Worm (Caenorhabditis elegans): ENCODE data around the gene Y9C12A.1.

Gene Y9C12A.1

DNA sequence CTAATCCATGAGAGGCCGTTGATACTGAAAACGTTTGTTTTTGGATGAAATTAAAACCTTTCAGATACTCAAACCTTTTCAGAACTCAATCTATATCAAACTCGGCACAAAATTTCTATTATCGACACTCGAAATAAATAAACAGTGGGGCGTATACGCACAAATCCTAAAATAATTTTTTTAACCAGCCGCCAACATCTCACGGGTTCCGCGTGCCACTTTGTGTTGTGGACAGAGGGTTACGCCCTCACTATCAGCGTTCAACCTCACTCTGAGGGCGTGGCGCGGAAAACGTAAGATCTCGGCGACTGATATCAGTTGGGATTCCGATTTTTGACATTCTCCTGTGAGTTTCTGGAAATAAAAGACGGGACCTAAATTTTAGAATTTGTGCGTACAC is 1.2 kb downstream of the Y9C12A.1 start:
- TF ChIP-seq mls-2 (tag; optimal IDR thresholded peaks at IDR 0.05), result no peak
- TF ChIP-seq mep-1 (tag; optimal IDR thresholded peaks at IDR 0.05), result no peak
- TF ChIP-seq hlh-1 (tag; optimal IDR thresholded peaks at IDR 0.05), result no peak
- TF ChIP-seq lin-32 (GFP tag; optimal IDR thresholded peaks at IDR 0.05), result no peak

DNA sequence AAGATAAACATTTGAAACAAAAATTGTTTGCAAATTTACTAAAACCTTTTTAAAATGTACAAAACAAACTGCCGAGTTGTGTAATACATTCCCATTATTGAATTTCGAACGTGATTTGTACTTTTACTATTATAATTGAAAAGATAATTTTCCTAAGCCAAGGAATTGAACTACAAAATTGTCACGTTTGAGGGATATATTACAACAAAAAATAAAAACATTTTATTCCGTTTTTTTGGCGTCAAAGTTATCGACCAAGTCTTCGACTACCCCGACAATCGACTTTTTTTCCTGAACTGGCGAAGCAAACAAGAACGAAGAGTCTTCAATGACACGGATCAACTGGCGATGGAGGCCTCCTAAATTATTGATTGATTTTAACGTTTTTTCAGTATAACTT is 1.7 kb downstream of the Y9C12A.1 start, which contains the start of gene T19D7.7:
TSS of gene T19D7.7 (minus strand) at position 101 of the 400 bp plus-strand sequence.
- TF ChIP-seq blmp-1 (tag; optimal IDR thresholded peaks at IDR 0.05), result no peak
- TF ChIP-seq mab-5 (tag; optimal IDR thresholded peaks at IDR 0.05), result no peak
- TF ChIP-seq mls-2 (tag; optimal IDR thresholded peaks at IDR 0.05), result no peak
- TF ChIP-seq bed-3 (GFP tag; optimal IDR thresholded peaks at IDR 0.05), result no peak
- no peak for TF ChIP-seq snpc-4 (tag; optimal IDR thresholded peaks at IDR 0.05)
- no peak for TF ChIP-seq unc-39 (tag; optimal IDR thresholded peaks at IDR 0.05)
- TF ChIP-seq elt-3 (tag; optimal IDR thresholded peaks at IDR 0.05), result no peak
- TF ChIP-seq elt-1 (tag; optimal IDR thresholded peaks at IDR 0.05; ENCODE audit: borderline replicate concordance, insufficient read depth), result no peak
- no peak for TF ChIP-seq flh-1 (GFP tag; optimal IDR thresholded peaks at IDR 0.05)
- no peak for TF ChIP-seq ztf-11 (tag; optimal IDR thresholded peaks at IDR 0.05)
- TF ChIP-seq pha-4 (tag; optimal IDR thresholded peaks at IDR 0.05), result no peak
- TF ChIP-seq ham-2 (GFP tag; optimal IDR thresholded peaks at IDR 0.05), result no peak

DNA sequence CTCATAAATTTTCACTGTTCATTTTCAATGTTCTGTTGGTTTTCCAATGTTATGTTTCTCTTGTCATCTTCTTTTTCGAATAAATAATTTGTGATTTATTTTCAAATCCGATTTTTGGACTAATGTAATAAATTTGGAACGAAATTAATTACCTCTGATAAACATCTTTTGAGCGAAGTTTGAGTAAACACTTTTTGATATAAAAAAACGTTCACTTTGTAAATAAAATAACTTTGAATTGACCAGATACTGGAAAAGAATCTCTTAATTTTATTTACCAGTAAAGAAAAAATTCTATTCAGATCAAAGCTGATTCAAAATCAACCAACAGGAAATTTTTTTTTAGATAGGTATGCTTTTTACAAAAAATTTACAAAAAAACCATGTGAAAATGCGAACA is 10.8 kb downstream of the Y9C12A.1 start, which contains the start of gene lgc-32:
TSS of gene lgc-32 (plus strand) at position 301 of the 400 bp plus-strand sequence.
- no peak for TF ChIP-seq cnd-1 (tag; optimal IDR thresholded peaks at IDR 0.05)
- TF ChIP-seq bed-3 (GFP tag; optimal IDR thresholded peaks at IDR 0.05), result no peak
- TF ChIP-seq zip-8 (tag; optimal IDR thresholded peaks at IDR 0.05), result no peak
- TF ChIP-seq ztf-11 (tag; optimal IDR thresholded peaks at IDR 0.05), result no peak
- TF ChIP-seq sem-2 (GFP tag; optimal IDR thresholded peaks at IDR 0.05), result no peak
- TF ChIP-seq elt-3 (tag; optimal IDR thresholded peaks at IDR 0.05), result no peak
- TF ChIP-seq nhr-237 (tag; optimal IDR thresholded peaks at IDR 0.05), result no peak
- no peak for TF ChIP-seq mls-2 (tag; optimal IDR thresholded peaks at IDR 0.05)
- no peak for TF ChIP-seq lin-32 (GFP tag; optimal IDR thresholded peaks at IDR 0.05)
- TF ChIP-seq snpc-4 (tag; optimal IDR thresholded peaks at IDR 0.05), result no peak
- no peak for TF ChIP-seq M03D4.4 (tag; optimal IDR thresholded peaks at IDR 0.05)
- no peak for TF ChIP-seq unc-62 (GFP tag; optimal IDR thresholded peaks at IDR 0.05)
- TF ChIP-seq sptf-1 (tag; optimal IDR thresholded peaks at IDR 0.05), result no peak
- TF ChIP-seq ceh-39 (tag; optimal IDR thresholded peaks at IDR 0.05), result no peak

DNA sequence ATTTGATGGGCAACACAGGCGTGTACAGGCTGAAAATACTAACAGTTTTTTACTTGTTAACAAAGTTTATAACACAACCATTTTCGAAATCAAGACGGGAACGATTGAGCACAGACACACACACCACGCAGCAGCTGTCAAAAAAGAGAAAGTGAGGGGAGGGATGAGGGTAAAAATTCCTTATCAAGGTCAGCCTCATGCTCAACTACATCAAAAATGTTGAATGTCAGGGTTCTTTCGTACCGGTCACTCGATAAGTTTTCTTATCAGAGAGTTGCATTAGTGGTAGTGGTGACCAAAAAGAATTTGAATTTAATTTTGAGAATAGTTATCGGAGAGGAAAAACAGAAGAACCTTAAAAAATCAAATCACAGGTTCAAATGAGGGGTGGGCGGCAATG is 12.0 kb downstream of the Y9C12A.1 start, which contains the start of gene T19D7.6:
TSS of gene T19D7.6 (minus strand) at position 198 of the 400 bp plus-strand sequence.
- TF ChIP-seq nhr-237 (tag; optimal IDR thresholded peaks at IDR 0.05), result no peak
- no peak for TF ChIP-seq cnd-1 (tag; optimal IDR thresholded peaks at IDR 0.05)

DNA sequence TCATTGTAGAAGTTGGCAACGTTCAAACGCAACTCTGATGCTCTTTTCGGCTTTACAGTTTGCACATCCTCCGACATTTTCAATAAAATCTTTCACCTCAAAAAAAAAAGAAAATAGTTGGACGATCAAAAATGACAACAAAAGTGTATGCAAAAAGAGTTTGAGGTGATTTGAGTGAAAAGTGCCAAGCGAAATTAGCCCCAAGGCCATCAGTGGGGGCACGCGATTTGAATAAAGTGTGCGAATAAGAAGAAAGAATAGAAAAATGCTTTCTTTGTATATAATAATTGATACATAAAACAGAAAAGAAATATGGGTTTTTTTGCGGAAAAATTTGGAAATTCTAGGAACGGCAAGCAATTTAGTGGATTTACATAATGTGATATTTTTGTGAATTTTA is 16.5 kb downstream of the Y9C12A.1 start, which contains the start of gene T19D7.5:
TSS of gene T19D7.5 (minus strand) at position 101 of the 400 bp plus-strand sequence.
- TF ChIP-seq sem-2 (GFP tag; optimal IDR thresholded peaks at IDR 0.05), result no peak
- TF ChIP-seq snpc-4 (tag; optimal IDR thresholded peaks at IDR 0.05), result no peak
- no peak for TF ChIP-seq zip-8 (tag; optimal IDR thresholded peaks at IDR 0.05)
- no peak for TF ChIP-seq sptf-1 (tag; optimal IDR thresholded peaks at IDR 0.05)
- TF ChIP-seq nhr-76 (tag; optimal IDR thresholded peaks at IDR 0.05), result no peak
- TF ChIP-seq ceh-43 (GFP tag; optimal IDR thresholded peaks at IDR 0.05), result no peak
- TF ChIP-seq bed-3 (GFP tag; optimal IDR thresholded peaks at IDR 0.05), result no peak
- no peak for TF ChIP-seq unc-39 (tag; optimal IDR thresholded peaks at IDR 0.05)
- no peak for TF ChIP-seq pha-4 (tag; optimal IDR thresholded peaks at IDR 0.05)
- TF ChIP-seq M03D4.4 (tag; optimal IDR thresholded peaks at IDR 0.05), result no peak

DNA sequence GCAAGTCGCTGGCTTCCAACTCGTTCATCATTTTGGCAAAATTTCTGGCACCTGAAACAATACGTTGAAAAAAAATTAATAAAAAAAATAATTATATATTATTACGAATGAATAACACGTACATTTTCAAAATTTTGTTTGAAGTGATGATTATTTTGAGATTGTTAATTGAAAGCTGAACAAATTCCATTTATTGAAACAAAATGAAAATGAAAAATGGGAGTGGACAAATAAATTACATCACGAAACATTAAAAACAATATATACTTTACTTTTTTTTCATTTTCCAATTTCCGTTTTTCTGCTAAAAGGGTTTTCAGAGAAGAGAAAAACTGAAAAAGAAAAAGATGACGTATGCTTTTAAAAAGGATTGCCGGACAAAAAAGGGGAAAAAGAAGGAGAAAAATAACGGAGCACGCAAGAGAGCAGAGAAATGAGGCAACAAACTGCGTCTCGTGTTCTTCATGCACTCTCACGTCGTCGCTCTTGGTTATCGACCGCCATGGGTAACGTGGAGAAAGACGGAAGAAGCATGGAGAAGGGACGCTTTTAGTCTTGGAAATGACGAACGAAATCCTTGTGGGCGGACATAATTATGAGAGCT is 20.8 kb downstream of the Y9C12A.1 start, which contains the start of gene rund-1:
TSS of gene rund-1 (minus strand) at position 51 of the 604 bp plus-strand sequence.
- TF ChIP-seq unc-62 (GFP tag; optimal IDR thresholded peaks at IDR 0.05) (no peak), ces-1 (GFP tag; optimal IDR thresholded peaks at IDR 0.05) (peak; percentile 22), nhr-28 (tag; optimal IDR thresholded peaks at IDR 0.05) (no peak), ztf-11 (tag; optimal IDR thresholded peaks at IDR 0.05) (no peak), mab-5 (tag; optimal IDR thresholded peaks at IDR 0.05) (no peak), elt-3 (tag; optimal IDR thresholded peaks at IDR 0.05) (no peak), unc-39 (tag; optimal IDR thresholded peaks at IDR 0.05) (no peak)
